Comparison of ENCODE assay signal across 7 worm cellular contexts in genomic region chrII:11611462-11611861, ce11.
TF ChIP-seq lines count a peak whose summit lies in the region.

No protein-coding gene starts in this region.

TF ChIP-seq in whole organism, L1 larva, 84 proteins besides CTCF, POLR2A, EP300 and RAD21 (continues in another document):
- TF ChIP-seq mdl-1 (tag; optimal IDR thresholded peaks at IDR 0.05; lab: Kevin White, UChicago) (peak in 1 of 2 experiments; percentile 10), lsy-2 (tag; optimal IDR thresholded peaks at IDR 0.05; lab: Kevin White, UChicago) (peak in 1 of 2 experiments; percentile 20), zag-1 (tag; optimal IDR thresholded peaks at IDR 0.05; lab: Kevin White, UChicago) (no peak), hlh-4 (tag; optimal IDR thresholded peaks at IDR 0.05; lab: Kevin White, UChicago) (no peak), nhr-47 (tag; optimal IDR thresholded peaks at IDR 0.05; lab: Kevin White, UChicago) (no peak), ceh-82 (tag; optimal IDR thresholded peaks at IDR 0.05; lab: Kevin White, UChicago) (no peak), tlp-1 (tag; optimal IDR thresholded peaks at IDR 0.05; lab: Kevin White, UChicago) (peak; percentile 55), nhr-85 (tag; lab: Kevin White, UChicago) (peak; percentile 72), egl-13 (tag; optimal IDR thresholded peaks at IDR 0.05; lab: Kevin White, UChicago) (no peak), lin-35 (GFP tag; optimal IDR thresholded peaks at IDR 0.05; lab: Kevin White, UChicago) (peak in 1 of 2 experiments; percentile 44), unc-98 (GFP tag; IDR thresholded peaks at IDR 0.05; lab: Robert Waterston, UW) (no peak), xbp-1 (tag; optimal IDR thresholded peaks at IDR 0.05; lab: Kevin White, UChicago) (no peak), ceh-88 (GFP tag; IDR thresholded peaks at IDR 0.05; lab: Robert Waterston, UW) (no peak), snpc-4 (tag; optimal IDR thresholded peaks at IDR 0.05; lab: Kevin White, UChicago) (no peak)

TF ChIP-seq in whole organism, L2 larva, 48 proteins besides CTCF, POLR2A, EP300 and RAD21 (continues in another document):
- no peak for TF ChIP-seq nhr-129 (tag; optimal IDR thresholded peaks at IDR 0.05; lab: Kevin White, UChicago)
- no peak for TF ChIP-seq ztf-4 (tag; optimal IDR thresholded peaks at IDR 0.05; lab: Kevin White, UChicago)
- TF ChIP-seq mbf-1 (tag; optimal IDR thresholded peaks at IDR 0.05; lab: Kevin White, UChicago) = no peak
- no peak for TF ChIP-seq snpc-4 (tag; optimal IDR thresholded peaks at IDR 0.05; lab: Kevin White, UChicago)
- TF ChIP-seq elt-3 (tag; optimal IDR thresholded peaks at IDR 0.05; lab: Kevin White, UChicago) = no peak
- no peak for TF ChIP-seq sma-3 (GFP tag; optimal IDR thresholded peaks at IDR 0.05; lab: Kevin White, UChicago)
- TF ChIP-seq lin-13 (GFP tag; optimal IDR thresholded peaks at IDR 0.05; lab: Kevin White, UChicago) = no peak
- TF ChIP-seq unc-62 (GFP tag; optimal IDR thresholded peaks at IDR 0.05; lab: Kevin White, UChicago) = no peak
- no peak for TF ChIP-seq dmd-4 (tag; optimal IDR thresholded peaks at IDR 0.05; lab: Kevin White, UChicago)
- TF ChIP-seq peb-1 (tag; optimal IDR thresholded peaks at IDR 0.05; lab: Kevin White, UChicago) = no peak
- no peak for TF ChIP-seq F13H6.1 (tag; optimal IDR thresholded peaks at IDR 0.05; lab: Kevin White, UChicago)
- no peak for TF ChIP-seq nhr-25 (tag; optimal IDR thresholded peaks at IDR 0.05; lab: Kevin White, UChicago)
- TF ChIP-seq nhr-23 (tag; optimal IDR thresholded peaks at IDR 0.05; lab: Kevin White, UChicago) = no peak
- TF ChIP-seq zag-1 (tag; optimal IDR thresholded peaks at IDR 0.05; lab: Kevin White, UChicago) = no peak

TF ChIP-seq in whole organism, L3 larva, 47 proteins besides CTCF, POLR2A, EP300 and RAD21 (continues in another document):
- TF ChIP-seq pha-4 (tag; optimal IDR thresholded peaks at IDR 0.05; lab: Kevin White, UChicago) = peak; percentile 33
- no peak for TF ChIP-seq nhr-11 (tag; optimal IDR thresholded peaks at IDR 0.05; lab: Kevin White, UChicago)
- no peak for TF ChIP-seq fkh-2 (tag; optimal IDR thresholded peaks at IDR 0.05; lab: Kevin White, UChicago)
- no peak for TF ChIP-seq ceh-82 (tag; optimal IDR thresholded peaks at IDR 0.05; lab: Kevin White, UChicago)
- TF ChIP-seq ZK546.5 (tag; optimal IDR thresholded peaks at IDR 0.05; lab: Kevin White, UChicago) = no peak
- no peak for TF ChIP-seq nhr-67 (tag; optimal IDR thresholded peaks at IDR 0.05; lab: Kevin White, UChicago)
- no peak for TF ChIP-seq lsy-12 (tag; optimal IDR thresholded peaks at IDR 0.05; lab: Kevin White, UChicago)
- TF ChIP-seq aly-2 (tag; optimal IDR thresholded peaks at IDR 0.05; lab: Kevin White, UChicago) = no peak
- peak; percentile 67 for TF ChIP-seq pqm-1 (tag; optimal IDR thresholded peaks at IDR 0.05; lab: Kevin White, UChicago)
- TF ChIP-seq snpc-4 (tag; optimal IDR thresholded peaks at IDR 0.05; lab: Kevin White, UChicago) = no peak
- peak; percentile 14 to 84 (median 72) for TF ChIP-seq elt-3 (tag; optimal IDR thresholded peaks at IDR 0.05; lab: Kevin White, UChicago)
- peak; percentile 94 for TF ChIP-seq elt-2 (tag; optimal IDR thresholded peaks at IDR 0.05; lab: Kevin White, UChicago)
- no peak for TF ChIP-seq ztf-11 (tag; optimal IDR thresholded peaks at IDR 0.05; lab: Kevin White, UChicago)
- TF ChIP-seq elt-1 (tag; optimal IDR thresholded peaks at IDR 0.05; lab: Kevin White, UChicago) = peak; percentile 90

TF ChIP-seq in whole organism, L4 larva, 104 proteins besides CTCF, POLR2A, EP300 and RAD21 (continues in another document):
- TF ChIP-seq unc-130 (GFP tag; optimal IDR thresholded peaks at IDR 0.05; lab: Kevin White, UChicago) = no peak
- TF ChIP-seq attf-4 (tag; optimal IDR thresholded peaks at IDR 0.05; lab: Kevin White, UChicago) = no peak
- no peak for TF ChIP-seq ceh-32 (tag; optimal IDR thresholded peaks at IDR 0.05; lab: Kevin White, UChicago; ENCODE audit: poor library complexity)
- no peak for TF ChIP-seq aly-2 (tag; optimal IDR thresholded peaks at IDR 0.05; lab: Kevin White, UChicago)
- no peak for TF ChIP-seq dpl-1 (GFP tag; optimal IDR thresholded peaks at IDR 0.05; lab: Kevin White, UChicago)
- TF ChIP-seq nhr-41 (GFP tag; IDR thresholded peaks at IDR 0.05; lab: Robert Waterston, UW) = no peak
- no peak for TF ChIP-seq ceh-44 (GFP tag; IDR thresholded peaks at IDR 0.05; lab: Robert Waterston, UW)
- no peak for TF ChIP-seq nhr-25 (tag; optimal IDR thresholded peaks at IDR 0.05; lab: Kevin White, UChicago; ENCODE audit: borderline replicate concordance, insufficient read depth)
- no peak for TF ChIP-seq lim-7 (GFP tag; IDR thresholded peaks at IDR 0.05; lab: Robert Waterston, UW)
- no peak for TF ChIP-seq ceh-28 (tag; optimal IDR thresholded peaks at IDR 0.05; lab: Kevin White, UChicago)
- no peak for TF ChIP-seq zip-11 (GFP tag; IDR thresholded peaks at IDR 0.05; lab: Robert Waterston, UW)
- TF ChIP-seq nhr-28 (tag; optimal IDR thresholded peaks at IDR 0.05; lab: Kevin White, UChicago) = peak; percentile 39
- no peak for TF ChIP-seq unc-62 (GFP tag; optimal IDR thresholded peaks at IDR 0.05 in 1 of 2; lab: Kevin White, UChicago)
- TF ChIP-seq unc-62 (tag; optimal IDR thresholded peaks at IDR 0.05; lab: Kevin White, UChicago) = no peak

TF ChIP-seq in whole organism, late embryonic, 69 proteins besides CTCF, POLR2A, EP300 and RAD21:
- TF ChIP-seq sox-2 (GFP tag; IDR thresholded peaks at IDR 0.05; lab: Robert Waterston, UW) (no peak), elt-2 (tag; optimal IDR thresholded peaks at IDR 0.05; lab: Kevin White, UChicago) (peak; percentile 98)
TF ChIP-seq in whole organism, late embryonic: peak in this region for 1.

TF ChIP-seq in whole organism, mixed stage, embryonic, 35 proteins besides CTCF, POLR2A, EP300 and RAD21:
- TF ChIP-seq nhr-2 (tag; optimal IDR thresholded peaks at IDR 0.05; lab: Kevin White, UChicago) = no peak
- TF ChIP-seq unc-39 (tag; optimal IDR thresholded peaks at IDR 0.05; lab: Kevin White, UChicago) = no peak
- TF ChIP-seq snpc-4 (tag; optimal IDR thresholded peaks at IDR 0.05; lab: Kevin White, UChicago) = no peak
- TF ChIP-seq unc-62 (GFP tag; optimal IDR thresholded peaks at IDR 0.05; lab: Kevin White, UChicago) = no peak
- TF ChIP-seq elt-1 (tag; optimal IDR thresholded peaks at IDR 0.05; lab: Kevin White, UChicago; ENCODE audit: borderline replicate concordance, insufficient read depth) = peak; percentile 67
- TF ChIP-seq hlh-1 (tag; optimal IDR thresholded peaks at IDR 0.05; lab: Kevin White, UChicago) = no peak
- TF ChIP-seq lin-13 (tag; optimal IDR thresholded peaks at IDR 0.05; lab: Kevin White, UChicago) = no peak
- peak; percentile 26 for TF ChIP-seq elt-3 (tag; optimal IDR thresholded peaks at IDR 0.05; lab: Kevin White, UChicago)
TF ChIP-seq in whole organism, mixed stage, embryonic: peak in this region for 2.

TF ChIP-seq in whole organism, young adult, 124 proteins besides CTCF, POLR2A, EP300 and RAD21:
- TF ChIP-seq nhr-80 (tag; optimal IDR thresholded peaks at IDR 0.05; lab: Kevin White, UChicago) = peak; percentile 48
- TF ChIP-seq lin-35 (GFP tag; optimal IDR thresholded peaks at IDR 0.05; lab: Kevin White, UChicago) = no peak
- no peak for TF ChIP-seq rec-8 (tag; optimal IDR thresholded peaks at IDR 0.05; lab: Kevin White, UChicago)
- TF ChIP-seq F55B11.4 (tag; optimal IDR thresholded peaks at IDR 0.05; lab: Kevin White, UChicago; ENCODE audit: borderline replicate concordance, insufficient read depth) = no peak
- TF ChIP-seq D2030.7 (GFP tag; IDR thresholded peaks at IDR 0.05; lab: Robert Waterston, UW) = no peak
- TF ChIP-seq ztf-26 (tag; optimal IDR thresholded peaks at IDR 0.05; lab: Kevin White, UChicago) = peak; percentile 13
- TF ChIP-seq ztf-22 (GFP tag; optimal IDR thresholded peaks at IDR 0.05; lab: Kevin White, UChicago) = no peak
TF ChIP-seq in whole organism, young adult: peak in this region for 2.
